Worm (Caenorhabditis elegans): ENCODE data around the gene smap-1.

The smap-1 gene

DNA sequence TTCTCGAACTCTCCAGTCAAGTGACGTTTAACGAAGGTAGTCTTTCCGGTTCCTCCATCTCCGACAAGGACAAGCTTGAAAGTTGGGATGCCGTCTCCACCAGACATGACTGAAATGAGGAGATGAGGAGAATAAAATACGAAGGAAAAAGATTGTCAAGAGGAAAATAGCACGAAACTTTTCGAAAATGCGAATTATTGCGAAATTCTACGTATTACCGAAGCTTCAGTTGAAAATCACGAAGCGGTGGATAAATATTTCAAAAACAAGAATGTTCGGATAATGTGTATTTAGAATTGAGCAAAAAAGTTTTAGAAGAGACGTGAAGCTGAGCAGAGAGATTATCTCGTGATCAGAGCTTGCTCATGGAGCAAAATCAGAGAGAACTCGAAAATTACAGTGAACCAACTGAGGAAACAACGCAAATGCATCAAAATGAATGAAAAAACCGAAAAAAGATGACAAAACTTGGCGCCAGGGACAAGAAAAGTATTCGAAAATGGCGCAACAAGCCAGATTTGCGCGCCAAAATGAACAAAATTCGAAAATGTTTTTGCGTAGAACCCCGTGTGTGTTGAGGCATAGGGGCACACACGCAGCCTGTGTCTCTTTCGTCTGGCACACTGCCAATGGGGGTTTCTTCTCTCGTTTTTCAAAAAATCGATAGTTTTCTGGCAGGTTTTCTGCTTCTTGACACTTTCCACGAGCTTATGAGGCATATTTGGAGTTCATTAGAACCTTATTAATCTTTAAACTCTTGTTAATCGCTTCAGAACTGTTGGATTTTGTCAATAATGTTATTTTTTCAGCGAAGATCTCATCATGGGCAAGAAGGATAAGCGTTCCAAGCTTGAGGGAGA is 8.3 kb upstream of the smap-1 start, which contains the start of the genes ran-1 and dkc-1 (continued):
- 0 out of 2 replicates have a peak, but pooled peaks have one; percentile 19 for TF ChIP-seq madf-9 (GFP tag; conservative IDR thresholded peaks at IDR 0.05)
- no peak for TF ChIP-seq ztf-11 (tag; optimal IDR thresholded peaks at IDR 0.05)
- TF ChIP-seq Y75B8A.6 (GFP tag; IDR thresholded peaks at IDR 0.05) = no peak
- TF ChIP-seq daf-19 (GFP tag; conservative IDR thresholded peaks at IDR 0.05) = no peak
- peak; percentile 87 for TF ChIP-seq lin-13 (GFP tag; optimal IDR thresholded peaks at IDR 0.05)
- no peak for TF ChIP-seq pqm-1 (tag; optimal IDR thresholded peaks at IDR 0.05)
- no peak for TF ChIP-seq gei-8 (GFP tag; optimal IDR thresholded peaks at IDR 0.05)

DNA sequence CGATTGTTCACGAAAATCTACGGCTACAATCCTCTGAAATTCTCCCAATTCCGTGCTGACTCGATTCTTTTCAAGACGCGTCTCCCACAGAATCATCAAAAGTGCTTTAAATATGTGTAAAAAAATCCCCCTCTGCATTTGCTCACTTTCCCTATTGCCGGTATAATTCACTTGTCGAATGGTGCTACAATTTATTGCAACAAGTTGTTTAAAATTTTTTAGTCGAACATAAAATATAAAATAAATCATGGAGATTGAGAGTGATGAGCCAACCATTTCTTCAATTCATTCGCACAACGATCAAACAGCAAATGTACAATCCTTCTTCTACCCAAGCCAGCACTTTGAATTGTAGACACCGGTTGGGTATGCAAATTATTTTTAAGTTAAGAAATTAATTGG is 6.8 kb upstream of the smap-1 start:
- TF ChIP-seq unc-130 (GFP tag; optimal IDR thresholded peaks at IDR 0.05) (peak; percentile 78), aha-1 (tag) (no peak), lin-13 (GFP tag; optimal IDR thresholded peaks at IDR 0.05) (no peak), ama-1 (optimal IDR thresholded peaks at IDR 0.05) (no peak), lim-7 (GFP tag; IDR thresholded peaks at IDR 0.05) (peak; percentile 59; the same call in 1 of the 2 replicates), F49E8.2 (tag; optimal IDR thresholded peaks at IDR 0.05; ENCODE audit: borderline replicate concordance) (peak; percentile 91), egl-43 (GFP tag; IDR thresholded peaks at IDR 0.05) (peak; percentile 39; the same call in 1 of the 2 replicates), snpc-1.2 (GFP tag; IDR thresholded peaks at IDR 0.05) (peak; percentile 65; the same call in 1 of the 2 replicates), mdt-29 (GFP tag; IDR thresholded peaks at IDR 0.05) (peak; percentile 45; the same call in 1 of the 2 replicates), lin-38 (GFP tag; IDR thresholded peaks at IDR 0.05) (peak; percentile 80), lin-1 (GFP tag; IDR thresholded peaks at IDR 0.05) (peak; percentile 69; the same call in 1 of the 2 replicates), daf-16 (GFP tag; optimal IDR thresholded peaks at IDR 0.05) (peak in 1 of 2 experiments; percentile 12), daf-16 (tag; optimal IDR thresholded peaks at IDR 0.05) (no peak), Y48G9A.11 (GFP tag; IDR thresholded peaks at IDR 0.05) (peak; percentile 64), F44E2.7 (GFP tag; IDR thresholded peaks at IDR 0.05) (0 out of 2 replicates have a peak, but pooled peaks have one; percentile 34), tra-1 (GFP tag; IDR thresholded peaks at IDR 0.05) (0 out of 2 replicates have a peak, but pooled peaks have one; percentile 7), sdz-12 (GFP tag; optimal IDR thresholded peaks at IDR 0.05) (no peak), mep-1 (tag; optimal IDR thresholded peaks at IDR 0.05) (peak; percentile 30), duxl-1 (tag; optimal IDR thresholded peaks at IDR 0.05; ENCODE audit: poor library complexity) (no peak), saeg-2 (GFP tag; IDR thresholded peaks at IDR 0.05) (no peak), daf-12 (tag; optimal IDR thresholded peaks at IDR 0.05) (no peak), dve-1 (tag; optimal IDR thresholded peaks at IDR 0.05; ENCODE audit: insufficient read depth) (no peak), nhr-111 (GFP tag; optimal IDR thresholded peaks at IDR 0.05) (no peak), fos-1 (tag; optimal IDR thresholded peaks at IDR 0.05) (no peak), R02D3.7 (tag; optimal IDR thresholded peaks at IDR 0.05) (no peak), pha-4 (GFP tag; IDR thresholded peaks at IDR 0.05) (peak; percentile 69; the same call in 1 of the 2 replicates), pha-4 (tag; optimal IDR thresholded peaks at IDR 0.05) (no peak), ceh-82 (tag; optimal IDR thresholded peaks at IDR 0.05) (no peak), Y5F2A.4 (GFP tag; optimal IDR thresholded peaks at IDR 0.05) (peak; percentile 73), hif-1 (tag; optimal IDR thresholded peaks at IDR 0.05) (no peak), F37D6.2 (tag; optimal IDR thresholded peaks at IDR 0.05) (no peak), gei-8 (GFP tag; optimal IDR thresholded peaks at IDR 0.05) (peak; percentile 56), spr-3 (GFP tag; optimal IDR thresholded peaks at IDR 0.05) (no peak), unc-62 (GFP tag; optimal IDR thresholded peaks at IDR 0.05 in 1 of 2) (no peak), unc-62 (tag; optimal IDR thresholded peaks at IDR 0.05) (no peak), lir-3 (tag; optimal IDR thresholded peaks at IDR 0.05) (no peak), nhr-77 (tag; optimal IDR thresholded peaks at IDR 0.05) (no peak), nhr-102 (tag; optimal IDR thresholded peaks at IDR 0.05) (no peak), T26A8.4 (GFP tag; IDR thresholded peaks at IDR 0.05) (0 out of 2 replicates have a peak, but pooled peaks have one; percentile 52), mxl-3 (GFP tag; optimal IDR thresholded peaks at IDR 0.05) (no peak), F26F4.8 (GFP tag; conservative IDR thresholded peaks at IDR 0.05) (0 out of 2 replicates have a peak, but pooled peaks have one; percentile 20), ctbp-1 (GFP tag; IDR thresholded peaks at IDR 0.05) (peak; percentile 53; the same call in 1 of the 2 replicates), egl-27 (tag; optimal IDR thresholded peaks at IDR 0.05) (no peak)

Measured in whole organism, L4 larva.